Fruit fly (Drosophila melanogaster): ENCODE data around the gene CG3191.
A peak's percentile ranks its signal among the peaks of the same experiment; 100 is the strongest.

DNA sequence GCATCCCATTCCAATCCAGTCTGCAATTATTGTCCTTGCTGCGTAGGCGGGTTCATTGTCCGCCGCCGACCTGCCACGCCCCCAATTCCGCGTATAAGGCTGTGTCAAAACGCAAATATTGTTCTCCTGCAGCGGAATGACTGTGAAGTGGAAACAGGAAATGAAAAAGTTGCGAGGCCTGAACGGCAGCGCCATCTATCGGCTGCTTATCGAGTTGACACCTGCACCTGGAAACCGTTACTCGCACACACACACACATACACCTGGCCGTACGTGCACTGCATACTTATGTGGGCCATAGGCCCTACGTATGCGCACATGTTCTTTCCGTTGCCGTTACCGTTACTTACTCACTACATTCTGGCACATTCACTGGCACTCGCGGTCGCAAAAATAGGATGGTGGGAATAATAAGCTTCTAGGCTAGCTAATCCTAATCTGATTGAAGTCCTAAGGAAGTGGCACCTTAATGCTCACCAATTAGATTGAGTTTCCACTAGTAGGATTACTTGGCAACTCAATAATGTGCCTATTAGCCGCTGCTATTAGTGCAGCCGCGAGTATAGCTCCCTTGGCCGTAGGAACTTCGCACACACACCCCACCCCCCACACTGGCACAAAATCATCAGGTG lies 6.9 kb upstream of the CG3191 start:
- TF ChIP-seq toe (GFP tag; optimal IDR thresholded peaks at IDR 0.05) = no peak
- peak; percentile 13 for TF ChIP-seq Mnt (GFP tag; optimal IDR thresholded peaks at IDR 0.05)
- no peak for TF ChIP-seq ovo (GFP tag; optimal IDR thresholded peaks at IDR 0.05)
- no peak for TF ChIP-seq cnc (optimal IDR thresholded peaks at IDR 0.05)
- TF ChIP-seq Clk (GFP tag; optimal IDR thresholded peaks at IDR 0.05) = no peak
- no peak for TF ChIP-seq bab1 (GFP tag; optimal IDR thresholded peaks at IDR 0.05)
- TF ChIP-seq kay (GFP tag; ENCODE audit: borderline replicate concordance) = no peak
- TF ChIP-seq CG1620 (GFP tag; optimal IDR thresholded peaks at IDR 0.05) = no peak
- no peak for TF ChIP-seq tj (GFP tag; optimal IDR thresholded peaks at IDR 0.05)
- no peak for TF ChIP-seq Hr96 (GFP tag; optimal IDR thresholded peaks at IDR 0.05)
- no peak for TF ChIP-seq CG12768 (GFP tag; optimal IDR thresholded peaks at IDR 0.05)
